Comparison of ENCODE assay signal across 5 fruit fly cellular contexts in genomic region chrX:2158668-2159163, dm6.
TF ChIP-seq lines count a peak whose summit lies in the region.

TSS of gene wapl (minus strand) at chrX:2158983.

- TF ChIP-seq CTCF in S2 (optimal IDR thresholded peaks at IDR 0.05; lab: Kevin White, UChicago): peak; percentile 2 to 35
- no peak for TF ChIP-seq CTCF in whole organism, embryonic (GFP tag; optimal IDR thresholded peaks at IDR 0.05; lab: Kevin White, UChicago)

TF ChIP-seq in whole organism, adult, 20 proteins besides CTCF, POLR2A, EP300 and RAD21:
- TF ChIP-seq cic (GFP tag; optimal IDR thresholded peaks at IDR 0.05; lab: Kevin White, UChicago) (no peak), Clk (GFP tag; optimal IDR thresholded peaks at IDR 0.05; lab: Kevin White, UChicago) (no peak), tj (GFP tag; optimal IDR thresholded peaks at IDR 0.05; lab: Kevin White, UChicago) (no peak), CG33017 (tag; optimal IDR thresholded peaks at IDR 0.05; lab: Kevin White, UChicago) (no peak), kay (GFP tag; lab: Kevin White, UChicago; ENCODE audit: borderline replicate concordance) (no peak), Hr96 (GFP tag; optimal IDR thresholded peaks at IDR 0.05; lab: Kevin White, UChicago) (no peak), CG1620 (GFP tag; optimal IDR thresholded peaks at IDR 0.05; lab: Kevin White, UChicago) (peak; percentile 47), CG5204 (GFP tag; optimal IDR thresholded peaks at IDR 0.05; lab: Kevin White, UChicago) (no peak), CG7101 (tag; optimal IDR thresholded peaks at IDR 0.05; lab: Kevin White, UChicago) (peak; percentile 27), ovo (GFP tag; optimal IDR thresholded peaks at IDR 0.05; lab: Kevin White, UChicago) (no peak), Mnt (GFP tag; optimal IDR thresholded peaks at IDR 0.05; lab: Kevin White, UChicago) (peak; percentile 61), CG12768 (GFP tag; optimal IDR thresholded peaks at IDR 0.05; lab: Kevin White, UChicago) (no peak), pad (GFP tag; optimal IDR thresholded peaks at IDR 0.05; lab: Kevin White, UChicago) (peak; percentile 16), CG7045 (GFP tag; optimal IDR thresholded peaks at IDR 0.05; lab: Kevin White, UChicago) (no peak), bab1 (GFP tag; optimal IDR thresholded peaks at IDR 0.05; lab: Kevin White, UChicago) (peak; percentile 79), Crg-1 (GFP tag; optimal IDR thresholded peaks at IDR 0.05; lab: Kevin White, UChicago) (peak; percentile 11), CG14711 (tag; optimal IDR thresholded peaks at IDR 0.05; lab: Kevin White, UChicago) (peak; percentile 34)

TF ChIP-seq in whole organism, embryonic, 481 proteins besides CTCF, POLR2A, EP300 and RAD21 (continues in another document):
- peak; percentile 10 for TF ChIP-seq Deaf1 (tag; optimal IDR thresholded peaks at IDR 0.05; lab: Kevin White, UChicago)
- TF ChIP-seq tll (GFP tag; optimal IDR thresholded peaks at IDR 0.05; lab: Kevin White, UChicago): no peak
- peak; percentile 54 for TF ChIP-seq slbo (GFP tag; IDR thresholded peaks at IDR 0.05; lab: Robert Waterston, UW)
- peak; percentile 76 for TF ChIP-seq gfzf (GFP tag; optimal IDR thresholded peaks at IDR 0.05; lab: Kevin White, UChicago)
- peak; percentile 33; the same call in 1 of the 2 replicates for TF ChIP-seq CG6272 (GFP tag; IDR thresholded peaks at IDR 0.05; lab: Robert Waterston, UW)
- TF ChIP-seq D (optimal IDR thresholded peaks at IDR 0.05; lab: Kevin White, UChicago): peak; percentile 57
- no peak for TF ChIP-seq D (GFP tag; optimal IDR thresholded peaks at IDR 0.05; lab: Kevin White, UChicago)
- TF ChIP-seq tio (GFP tag; optimal IDR thresholded peaks at IDR 0.05; lab: Kevin White, UChicago): no peak
- TF ChIP-seq sna (GFP tag; IDR thresholded peaks at IDR 0.05; lab: Robert Waterston, UW; ENCODE audit: partially characterized antibody): peak; percentile 91
- TF ChIP-seq repo (GFP tag; optimal IDR thresholded peaks at IDR 0.05; lab: Kevin White, UChicago): peak; percentile 45
- peak; percentile 58 for TF ChIP-seq CG2120 (GFP tag; optimal IDR thresholded peaks at IDR 0.05; lab: Kevin White, UChicago)
- peak; percentile 12 for TF ChIP-seq CG8290 (GFP tag; optimal IDR thresholded peaks at IDR 0.05; lab: Kevin White, UChicago)
- TF ChIP-seq CG8290 (tag; optimal IDR thresholded peaks at IDR 0.05; lab: Kevin White, UChicago): peak in 1 of 2 experiments; percentile 76
- TF ChIP-seq tna (GFP tag; IDR thresholded peaks at IDR 0.05; lab: Robert Waterston, UW; ENCODE audit: partially characterized antibody): peak; percentile 93
- no peak for TF ChIP-seq tx (GFP tag; optimal IDR thresholded peaks at IDR 0.05; lab: Kevin White, UChicago)
- TF ChIP-seq tgo (GFP tag; IDR thresholded peaks at IDR 0.05; lab: Robert Waterston, UW): no peak
- no peak for TF ChIP-seq CG10366 (GFP tag; IDR thresholded peaks at IDR 0.05; lab: Robert Waterston, UW)
- TF ChIP-seq Abd-B (GFP tag; optimal IDR thresholded peaks at IDR 0.05; lab: Kevin White, UChicago): no peak
- 0 out of 2 replicates have a peak, but pooled peaks have one; percentile 26 for TF ChIP-seq NFAT (GFP tag; IDR thresholded peaks at IDR 0.05; lab: Robert Waterston, UW)
- TF ChIP-seq CG9876 (GFP tag; optimal IDR thresholded peaks at IDR 0.05; lab: Kevin White, UChicago): peak; percentile 37
- peak; percentile 64 for TF ChIP-seq abd-A (tag; optimal IDR thresholded peaks at IDR 0.05; lab: Kevin White, UChicago)
- TF ChIP-seq CG34224 (GFP tag; IDR thresholded peaks at IDR 0.05; lab: Robert Waterston, UW; ENCODE audit: partially characterized antibody): peak; percentile 93
- peak; percentile 26 for TF ChIP-seq vfl (GFP tag; optimal IDR thresholded peaks at IDR 0.05; lab: Kevin White, UChicago)
- peak; percentile 58 for TF ChIP-seq CG3995 (GFP tag; optimal IDR thresholded peaks at IDR 0.05; lab: Kevin White, UChicago)

TF ChIP-seq in whole organism, prepupa, 60 proteins besides CTCF, POLR2A, EP300 and RAD21:
- TF ChIP-seq esn (GFP tag; optimal IDR thresholded peaks at IDR 0.05; lab: Kevin White, UChicago) (peak; percentile 34), fd59A (GFP tag; optimal IDR thresholded peaks at IDR 0.05; lab: Kevin White, UChicago) (no peak), Hr39 (GFP tag; optimal IDR thresholded peaks at IDR 0.05; lab: Kevin White, UChicago) (peak; percentile 32), Eip78C (GFP tag; lab: Kevin White, UChicago) (peak; percentile 51), Sox14 (GFP tag; optimal IDR thresholded peaks at IDR 0.05; lab: Kevin White, UChicago) (peak; percentile 7), cyc (GFP tag; optimal IDR thresholded peaks at IDR 0.05; lab: Kevin White, UChicago) (peak; percentile 10), CG6276 (GFP tag; optimal IDR thresholded peaks at IDR 0.05; lab: Kevin White, UChicago) (peak; percentile 19), CG3919 (GFP tag; optimal IDR thresholded peaks at IDR 0.05; lab: Kevin White, UChicago) (peak; percentile 26), vri (GFP tag; optimal IDR thresholded peaks at IDR 0.05; lab: Kevin White, UChicago) (no peak), svp (GFP tag; lab: Kevin White, UChicago) (peak; percentile 26)

TF ChIP-seq in whole organism, wandering third instar larva, 38 proteins besides CTCF, POLR2A, EP300 and RAD21:
- TF ChIP-seq br (GFP tag; optimal IDR thresholded peaks at IDR 0.05; lab: Kevin White, UChicago) (no peak), foxo (GFP tag; optimal IDR thresholded peaks at IDR 0.05; lab: Kevin White, UChicago) (peak in 1 of 2 experiments; percentile 39), Hr83 (GFP tag; optimal IDR thresholded peaks at IDR 0.05; lab: Kevin White, UChicago; ENCODE audit: poor library complexity, severe bottlenecking) (peak; percentile 82), Rel (GFP tag; optimal IDR thresholded peaks at IDR 0.05; lab: Kevin White, UChicago) (no peak), Rel (tag; optimal IDR thresholded peaks at IDR 0.05; lab: Kevin White, UChicago) (peak; percentile 6), CG9705 (GFP tag; optimal IDR thresholded peaks at IDR 0.05; lab: Kevin White, UChicago) (no peak), woc (GFP tag; optimal IDR thresholded peaks at IDR 0.05; lab: Kevin White, UChicago) (no peak), OdsH (GFP tag; optimal IDR thresholded peaks at IDR 0.05; lab: Kevin White, UChicago) (no peak), fru (GFP tag; optimal IDR thresholded peaks at IDR 0.05; lab: Kevin White, UChicago) (peak; percentile 25), Hr78 (GFP tag; optimal IDR thresholded peaks at IDR 0.05; lab: Kevin White, UChicago) (no peak), Abd-B (GFP tag; optimal IDR thresholded peaks at IDR 0.05; lab: Kevin White, UChicago) (no peak), tai (GFP tag; optimal IDR thresholded peaks at IDR 0.05; lab: Kevin White, UChicago) (no peak), rgr (GFP tag; optimal IDR thresholded peaks at IDR 0.05; lab: Kevin White, UChicago) (peak; percentile 37), GATAd (GFP tag; optimal IDR thresholded peaks at IDR 0.05; lab: Kevin White, UChicago) (no peak), lola (GFP tag; optimal IDR thresholded peaks at IDR 0.05; lab: Kevin White, UChicago) (no peak), h (GFP tag; optimal IDR thresholded peaks at IDR 0.05; lab: Kevin White, UChicago) (peak; percentile 27), Jra (GFP tag; optimal IDR thresholded peaks at IDR 0.05; lab: Kevin White, UChicago) (peak; percentile 75), psq (GFP tag; optimal IDR thresholded peaks at IDR 0.05; lab: Kevin White, UChicago) (peak; percentile 7)
